Worm (Caenorhabditis elegans) whole organism, L1 larva: ENCODE measurements around the gene drp-1.
"Not testable (repeated sequence)": the region's sequence is repeated elsewhere in the genome, so short reads cannot be mapped to it uniquely, and the experiment has no call there.

Experiments used
- nhr-237 ChIP-seq: fragments of 150-350 bp; optimal IDR thresholded peaks from 2 replicates; lab custom pipeline; 2014; ENCODE audit warnings: missing biosample characterization, missing genetic modification characterization
- rnt-1 ChIP-seq: sonication (generic microtip); optimal IDR thresholded peaks from 2 replicates; lab custom pipeline; 2016; ENCODE audit warnings: mild to moderate bottlenecking, missing genetic modification characterization, moderate library complexity, missing compliant biosample characterization
- sox-4 ChIP-seq: sonication (generic microtip); optimal IDR thresholded peaks from 2 replicates; lab custom pipeline; 2016; ENCODE audit warnings: missing genetic modification characterization, missing compliant biosample characterization

- not testable (repeated sequence) for TF ChIP-seq nhr-237, sox-4, rnt-1 (tag; lab: Kevin White, UChicago)
These were observed 47.2 kb upstream of the drp-1 start, which contains the start of gene B0273.115 for ce11 chrIV:5491054-5491453.
